Worm (Caenorhabditis elegans) whole organism, L4 larva: ENCODE data around the gene K04G7.1.

Experiments
- F26F4.8 ChIP-seq: fragments of 200-800 bp; sonication (Bioruptor generic); conservative IDR thresholded peaks from 2 replicates; pipeline ENCODE4 v1.3.6; 2022; ENCODE audit warnings: missing genetic modification characterization, missing compliant biosample characterization
- F37D6.2 ChIP-seq: sonication (generic microtip); optimal IDR thresholded peaks from 2 replicates; lab custom pipeline; 2016; ENCODE audit warnings: mild to moderate bottlenecking, missing genetic modification characterization, missing compliant biosample characterization
- F44E2.7 ChIP-seq: fragments of 200-800 bp; sonication (Bioruptor generic); IDR thresholded peaks from 2 replicates; pipeline ENCODE4 v2.1.2; 2022; ENCODE audit warnings: missing genetic modification characterization, missing compliant biosample characterization
- F49E8.2 ChIP-seq: sonication (generic microtip); optimal IDR thresholded peaks from 2 replicates; lab custom pipeline; 2016; ENCODE audit warnings: missing compliant biosample characterization, mild to moderate bottlenecking, missing genetic modification characterization, borderline replicate concordance
- R02D3.7 ChIP-seq: fragments of 150-350 bp; sonication (generic microtip); optimal IDR thresholded peaks from 3 replicates; lab custom pipeline; 2014; ENCODE audit warnings: missing biosample characterization, missing genetic modification characterization
- T20F7.1 ChIP-seq: fragments of 200-800 bp; sonication (Bioruptor generic); optimal IDR thresholded peaks from 2 replicates; lab custom pipeline; 2018; ENCODE audit warnings: mild to moderate bottlenecking, missing genetic modification characterization, missing compliant biosample characterization
- Y48G9A.11 ChIP-seq: fragments of 200-800 bp; sonication (Bioruptor generic); IDR thresholded peaks from 2 replicates; pipeline ENCODE4 v1.3.6; 2022; ENCODE audit warnings: missing genetic modification reagents, missing genetic modification characterization, missing compliant biosample characterization
- Y75B8A.6 ChIP-seq: fragments of 200-800 bp; sonication (Bioruptor generic); IDR thresholded peaks from 2 replicates; pipeline ENCODE4 v1.3.6; 2022; ENCODE audit warnings: missing genetic modification reagents, missing genetic modification characterization, missing compliant biosample characterization
- ZK337.2 ChIP-seq: fragments of 200-800 bp; sonication (Bioruptor generic); IDR thresholded peaks from 2 replicates; pipeline ENCODE4 v1.3.6; 2022; ENCODE audit warnings: missing genetic modification reagents, missing genetic modification characterization, missing compliant biosample characterization
- aly-2 ChIP-seq: sonication (generic microtip); optimal IDR thresholded peaks from 2 replicates; lab custom pipeline; 2018; ENCODE audit warnings: missing biosample characterization, missing genetic modification characterization
- arid-1 ChIP-seq: fragments of 200-800 bp; sonication (Bioruptor generic); conservative IDR thresholded peaks from 2 replicates; pipeline ENCODE4 v1.3.6; 2022; ENCODE audit warnings: missing genetic modification reagents, missing genetic modification characterization, missing compliant biosample characterization
- attf-4 ChIP-seq: sonication (generic microtip); optimal IDR thresholded peaks from 3 replicates; lab custom pipeline; 2017; ENCODE audit warnings: missing biosample characterization, missing genetic modification characterization
- ceh-32 ChIP-seq: sonication (generic microtip); optimal IDR thresholded peaks from 2 replicates; lab custom pipeline; 2016; ENCODE audit warnings: mild to moderate bottlenecking, missing genetic modification characterization, missing compliant biosample characterization; ENCODE audit not compliant: poor library complexity
- ceh-44 ChIP-seq: fragments of 200-800 bp; sonication (Bioruptor generic); IDR thresholded peaks from 2 replicates; pipeline ENCODE4 v1.3.6; 2022; ENCODE audit warnings: missing genetic modification reagents, missing genetic modification characterization, missing compliant biosample characterization
- ceh-62 ChIP-seq: sonication (generic microtip); optimal IDR thresholded peaks from 2 replicates; lab custom pipeline; 2017; ENCODE audit warnings: missing biosample characterization, missing genetic modification characterization
- cey-2 ChIP-seq: sonication (generic microtip); optimal IDR thresholded peaks from 3 replicates; lab custom pipeline; 2017; ENCODE audit warnings: missing genetic modification characterization, mild to moderate bottlenecking, missing compliant biosample characterization, antibody characterized with exemption, borderline replicate concordance; ENCODE audit not compliant: insufficient read depth
- ctbp-1 ChIP-seq: fragments of 200-800 bp; sonication (Bioruptor generic); IDR thresholded peaks from 2 replicates; pipeline ENCODE4 v1.3.6; 2022; ENCODE audit warnings: missing genetic modification reagents, missing genetic modification characterization, missing compliant biosample characterization
- daf-8 ChIP-seq: fragments of 200-800 bp; sonication (Bioruptor generic); IDR thresholded peaks from 2 replicates; pipeline ENCODE4 v1.3.6; 2022; ENCODE audit warnings: missing genetic modification characterization, missing compliant biosample characterization
- dmd-6 ChIP-seq: fragments of 200-800 bp; sonication (Bioruptor generic); IDR thresholded peaks from 2 replicates; pipeline ENCODE4 v1.3.6; 2022; ENCODE audit warnings: missing genetic modification reagents, missing genetic modification characterization, missing compliant biosample characterization
- dmd-8 ChIP-seq: fragments of 200-800 bp; sonication (Bioruptor generic); IDR thresholded peaks from 2 replicates; pipeline ENCODE4 v1.3.6; 2022; ENCODE audit warnings: missing genetic modification characterization, missing compliant biosample characterization
- duxl-1 ChIP-seq: sonication (generic microtip); optimal IDR thresholded peaks from 2 replicates; lab custom pipeline; 2016; ENCODE audit warnings: mild to moderate bottlenecking, missing genetic modification characterization, moderate library complexity, missing compliant biosample characterization; ENCODE audit not compliant: poor library complexity
- egl-27 ChIP-seq: sonication (generic microtip); optimal IDR thresholded peaks from 3 replicates; lab custom pipeline; 2017; ENCODE audit warnings: missing biosample characterization, missing genetic modification reagents, missing genetic modification characterization
- fos-1 ChIP-seq: fragments of 150-350 bp; optimal IDR thresholded peaks from 2 replicates; lab custom pipeline; 2014; ENCODE audit warnings: missing biosample characterization, missing genetic modification characterization
- hif-1 ChIP-seq, 2 experiments: sonication (generic microtip); optimal IDR thresholded peaks; 2 replicates each; lab custom pipeline; 2016 to 2017; ENCODE audit warnings: missing compliant biosample characterization in 2 of 2, missing genetic modification characterization in 2 of 2, missing genetic modification reagents in 2 of 2, missing genotype in 2 of 2, mild to moderate bottlenecking in 1 of 2
- hlh-11 ChIP-seq: fragments of 200-800 bp; sonication (Bioruptor generic); optimal IDR thresholded peaks from 2 replicates; lab custom pipeline; 2018; ENCODE audit warnings: mild to moderate bottlenecking, missing genetic modification characterization, missing compliant biosample characterization
- jun-1 ChIP-seq: fragments of 150-350 bp; optimal IDR thresholded peaks from 2 replicates; lab custom pipeline; 2014; ENCODE audit warnings: missing biosample characterization, missing genetic modification reagents, missing genetic modification characterization
- lin-1 ChIP-seq: fragments of 200-800 bp; sonication (Bioruptor generic); IDR thresholded peaks from 2 replicates; pipeline ENCODE4 v1.3.6; 2022; ENCODE audit warnings: missing genetic modification reagents, missing genetic modification characterization, missing compliant biosample characterization
- lin-13 ChIP-seq: fragments of 150-350 bp; optimal IDR thresholded peaks from 2 replicates; lab custom pipeline; 2014; ENCODE audit warnings: missing biosample characterization, missing genetic modification reagents, missing genetic modification characterization
- lin-39 ChIP-seq: fragments of 150-350 bp; optimal IDR thresholded peaks from 2 replicates; lab custom pipeline; 2014; ENCODE audit warnings: missing biosample characterization, missing genetic modification reagents, missing genetic modification characterization
- lir-3 ChIP-seq: sonication (generic microtip); optimal IDR thresholded peaks from 2 replicates; lab custom pipeline; 2016; ENCODE audit warnings: mild to moderate bottlenecking, missing genetic modification characterization, missing compliant biosample characterization
- lsy-2 ChIP-seq, 2 experiments: fragments of 150-350 bp in 1 of 2; sonication (generic microtip) in 1 of 2; optimal IDR thresholded peaks; 2 replicates each; lab custom pipeline; 2014 to 2017; ENCODE audit warnings: missing biosample characterization in 2 of 2, missing genetic modification characterization in 2 of 2
- madf-9 ChIP-seq: fragments of 200-800 bp; sonication (Bioruptor generic); conservative IDR thresholded peaks from 2 replicates; pipeline ENCODE4 v1.3.6; 2022; ENCODE audit warnings: missing genetic modification reagents, missing genetic modification characterization, missing compliant biosample characterization
- mes-2 ChIP-seq: sonication (generic microtip); optimal IDR thresholded peaks from 2 replicates; lab custom pipeline; 2016; ENCODE audit warnings: missing genotype, mild to moderate bottlenecking, missing genetic modification characterization, missing compliant biosample characterization; ENCODE audit not compliant: poor library complexity, severe bottlenecking
- mxl-3 ChIP-seq: fragments of 200-800 bp; sonication (Bioruptor generic); optimal IDR thresholded peaks from 2 replicates; lab custom pipeline; 2018; ENCODE audit warnings: mild to moderate bottlenecking, missing genetic modification characterization, missing compliant biosample characterization
- nhr-25 ChIP-seq: sonication (generic microtip); optimal IDR thresholded peaks from 2 replicates; lab custom pipeline; 2017; ENCODE audit warnings: missing genetic modification characterization, mild to moderate bottlenecking, missing compliant biosample characterization, antibody characterized with exemption, moderate library complexity, borderline replicate concordance; ENCODE audit not compliant: insufficient read depth
- nhr-41 ChIP-seq: fragments of 200-800 bp; sonication (Bioruptor generic); IDR thresholded peaks from 2 replicates; pipeline ENCODE4 v1.3.6; 2022; ENCODE audit warnings: missing genetic modification reagents, missing genetic modification characterization, missing compliant biosample characterization
- nhr-6 ChIP-seq: fragments of 150-350 bp; optimal IDR thresholded peaks from 2 replicates; lab custom pipeline; 2014; ENCODE audit warnings: missing biosample characterization, missing genetic modification characterization
- pha-4 ChIP-seq, 2 experiments: fragments of 150-350 bp in 1 of 2; fragments of 200-800 bp in 1 of 2; sonication (Bioruptor generic) in 1 of 2; IDR thresholded peaks in 1 of 2; optimal IDR thresholded peaks in 1 of 2; 2 replicates each; pipeline versions ENCODE4 v1.3.6 to Lab custom; 2014 to 2022; ENCODE audit warnings: missing genetic modification characterization in 2 of 2, missing genetic modification reagents in 2 of 2, missing biosample characterization in 1 of 2, missing compliant biosample characterization in 1 of 2
- php-3 ChIP-seq: fragments of 200-800 bp; sonication (Bioruptor generic); IDR thresholded peaks from 2 replicates; pipeline ENCODE4 v1.3.6; 2022; ENCODE audit warnings: missing genetic modification reagents, missing genetic modification characterization, missing compliant biosample characterization
- pqm-1 ChIP-seq: sonication (generic microtip); optimal IDR thresholded peaks from 2 replicates; lab custom pipeline; 2017; ENCODE audit warnings: missing biosample characterization, missing genetic modification characterization
- saeg-2 ChIP-seq: fragments of 200-800 bp; sonication (Bioruptor generic); IDR thresholded peaks from 2 replicates; pipeline ENCODE4 v1.3.6; 2022; ENCODE audit warnings: missing genetic modification reagents, missing genetic modification characterization, missing compliant biosample characterization
- skn-1 ChIP-seq: fragments of 150-350 bp; optimal IDR thresholded peaks from 2 replicates; lab custom pipeline; 2014; ENCODE audit warnings: missing biosample characterization, missing genetic modification characterization
- snpc-1.2 ChIP-seq: fragments of 200-800 bp; sonication (Bioruptor generic); IDR thresholded peaks from 2 replicates; pipeline ENCODE4 v1.3.6; 2022; ENCODE audit warnings: missing genetic modification reagents, missing genetic modification characterization, missing compliant biosample characterization
- spr-1 ChIP-seq: sonication (generic microtip); optimal IDR thresholded peaks from 2 replicates; lab custom pipeline; 2016; ENCODE audit warnings: mild to moderate bottlenecking, missing genetic modification characterization, missing compliant biosample characterization
- spr-3 ChIP-seq: fragments of 200-800 bp; sonication (Bioruptor generic); optimal IDR thresholded peaks from 2 replicates; lab custom pipeline; 2018; ENCODE audit warnings: mild to moderate bottlenecking, missing genetic modification characterization, missing compliant biosample characterization
- tag-97 ChIP-seq: fragments of 200-800 bp; sonication (Bioruptor generic); IDR thresholded peaks from 2 replicates; pipeline ENCODE4 v1.3.6; 2022; ENCODE audit warnings: missing genetic modification characterization, missing compliant biosample characterization
- tra-1 ChIP-seq: fragments of 200-800 bp; sonication (Bioruptor generic); IDR thresholded peaks from 2 replicates; pipeline ENCODE4 v1.3.6; 2022; ENCODE audit warnings: missing genetic modification reagents, missing genetic modification characterization, missing compliant biosample characterization
- unc-130 ChIP-seq: sonication (generic microtip); optimal IDR thresholded peaks from 2 replicates; lab custom pipeline; 2016; ENCODE audit warnings: missing genetic modification reagents, missing genetic modification characterization, missing compliant biosample characterization
- unc-39 ChIP-seq: sonication (generic microtip); optimal IDR thresholded peaks from 2 replicates; lab custom pipeline; 2017; ENCODE audit warnings: missing biosample characterization, missing genetic modification characterization
- zip-11 ChIP-seq: fragments of 200-800 bp; sonication (Bioruptor generic); IDR thresholded peaks from 2 replicates; pipeline ENCODE4 v1.3.6; 2022; ENCODE audit warnings: missing genetic modification characterization, missing compliant biosample characterization

Gene K04G7.1

ce11 chrIII:7181822-7182221 lies 19.3 kb downstream of the K04G7.1 start, which contains the start of gene epg-4 (continued):
- no peak for TF ChIP-seq dmd-6 (GFP tag; lab: Robert Waterston, UW)
- no peak for TF ChIP-seq ceh-44 (GFP tag; lab: Robert Waterston, UW)
- no peak for TF ChIP-seq unc-130
- TF ChIP-seq jun-1 (tag; lab: Kevin White, UChicago): no peak
- no peak for TF ChIP-seq lin-39
- TF ChIP-seq ceh-32 (tag; lab: Kevin White, UChicago): no peak
- TF ChIP-seq spr-3 (GFP tag; lab: Kevin White, UChicago): no peak
- TF ChIP-seq tra-1: no peak
- no peak for TF ChIP-seq duxl-1
- no peak for TF ChIP-seq F49E8.2 (tag; lab: Kevin White, UChicago)
- TF ChIP-seq nhr-41 (GFP tag; lab: Robert Waterston, UW): no peak
- no peak for TF ChIP-seq attf-4 (tag; lab: Kevin White, UChicago)
- TF ChIP-seq arid-1 (GFP tag; lab: Robert Waterston, UW): 0 out of 2 replicates have a peak, but pooled peaks have one; percentile 5
- no peak for TF ChIP-seq F44E2.7 (GFP tag; lab: Robert Waterston, UW)
- TF ChIP-seq tag-97 (GFP tag; lab: Robert Waterston, UW): no peak
- TF ChIP-seq R02D3.7 (tag; lab: Kevin White, UChicago): no peak
- TF ChIP-seq pha-4 (GFP tag; IDR thresholded peaks at IDR 0.05; lab: Robert Waterston, UW): peak; percentile 63; the same call in 1 of the 2 replicates
- TF ChIP-seq pha-4 (tag; optimal IDR thresholded peaks at IDR 0.05; lab: Kevin White, UChicago): peak; percentile 31
- no peak for TF ChIP-seq daf-8 (GFP tag; lab: Robert Waterston, UW)
- no peak for TF ChIP-seq fos-1 (tag; lab: Kevin White, UChicago)
- no peak for TF ChIP-seq aly-2
- TF ChIP-seq nhr-6 (tag; lab: Kevin White, UChicago): no peak
- peak; percentile 4 for TF ChIP-seq pqm-1 (tag; lab: Kevin White, UChicago)
- TF ChIP-seq mes-2 (tag; lab: Kevin White, UChicago): peak; percentile 66
- TF ChIP-seq ZK337.2 (GFP tag; lab: Robert Waterston, UW): no peak
- no peak for TF ChIP-seq F37D6.2 (tag; lab: Kevin White, UChicago)
- TF ChIP-seq hif-1 (tag; optimal IDR thresholded peaks at IDR 0.05; lab: Kevin White, UChicago): peak in 1 of 2 experiments; percentile 52
- no peak for TF ChIP-seq cey-2
- no peak for TF ChIP-seq saeg-2 (GFP tag; lab: Robert Waterston, UW)
- TF ChIP-seq ctbp-1 (GFP tag; lab: Robert Waterston, UW): peak; percentile 37; the same call in 1 of the 2 replicates
- no peak for TF ChIP-seq F26F4.8 (GFP tag; lab: Robert Waterston, UW)
- TF ChIP-seq zip-11 (GFP tag; lab: Robert Waterston, UW): no peak
- TF ChIP-seq egl-27 (tag; lab: Kevin White, UChicago): no peak
- TF ChIP-seq lin-1 (GFP tag; lab: Robert Waterston, UW): no peak
- TF ChIP-seq nhr-25 (tag; lab: Kevin White, UChicago): no peak
- TF ChIP-seq php-3 (GFP tag; lab: Robert Waterston, UW): no peak
- no peak for TF ChIP-seq ceh-62 (tag; lab: Kevin White, UChicago)
- no peak for TF ChIP-seq dmd-8 (GFP tag; lab: Robert Waterston, UW)
- TF ChIP-seq lir-3: no peak
- TF ChIP-seq mxl-3 (GFP tag; lab: Kevin White, UChicago): peak; percentile 49
- peak; percentile 33 for TF ChIP-seq lin-13 (GFP tag; lab: Kevin White, UChicago)
- no peak for TF ChIP-seq unc-39 (tag; lab: Kevin White, UChicago)
- no peak for TF ChIP-seq Y48G9A.11
- TF ChIP-seq Y75B8A.6 (GFP tag; lab: Robert Waterston, UW): no peak
- TF ChIP-seq skn-1 (tag; lab: Kevin White, UChicago): no peak
- TF ChIP-seq madf-9 (GFP tag; lab: Robert Waterston, UW): no peak
- TF ChIP-seq hlh-11 (tag; lab: Kevin White, UChicago): peak; percentile 65
- TF ChIP-seq spr-1 (tag; lab: Kevin White, UChicago): no peak
- peak; percentile 61 for TF ChIP-seq T20F7.1 (GFP tag; lab: Kevin White, UChicago)
- TF ChIP-seq lsy-2 (tag; optimal IDR thresholded peaks at IDR 0.05; lab: Kevin White, UChicago): peak; percentile 29 to 65
- TF ChIP-seq snpc-1.2 (GFP tag; lab: Robert Waterston, UW): no peak
